Fruit fly (Drosophila melanogaster) whole organism, pupa: ENCODE results near the gene CG11562.

ENCODE experiments used
- CG10348 ChIP-seq: fragments of 200-800 bp; sonication (Bioruptor generic); IDR thresholded peaks from 2 replicates; pipeline ENCODE4 v1.3.6; 2022; ENCODE audit warnings: missing biosample characterization, missing genetic modification characterization
- CG13204 ChIP-seq: fragments of 200-800 bp; sonication (Bioruptor generic); optimal IDR thresholded peaks from 2 replicates; lab custom pipeline; 2018; ENCODE audit warnings: missing biosample characterization, mild to moderate bottlenecking, missing genetic modification characterization, moderate library complexity
- CG14655 ChIP-seq: fragments of 200-800 bp; sonication (Bioruptor generic); optimal IDR thresholded peaks from 3 replicates; lab custom pipeline; 2017; ENCODE audit warnings: mild to moderate bottlenecking, missing biosample characterization, missing genetic modification reagents, missing genetic modification characterization
- CG34367 ChIP-seq: fragments of 200-800 bp; sonication (Bioruptor generic); optimal IDR thresholded peaks from 2 replicates; lab custom pipeline; 2018; ENCODE audit warnings: missing biosample characterization, mild to moderate bottlenecking, missing genetic modification characterization
- CG8159 ChIP-seq: fragments of 200-800 bp; sonication (Bioruptor generic); optimal IDR thresholded peaks from 3 replicates; lab custom pipeline; 2018; ENCODE audit warnings: missing biosample characterization, mild to moderate bottlenecking, missing genetic modification characterization, moderate library complexity
- CG9948 ChIP-seq: fragments of 200-800 bp; sonication (Bioruptor generic); optimal IDR thresholded peaks from 2 replicates; lab custom pipeline; 2018; ENCODE audit warnings: missing biosample characterization, mild to moderate bottlenecking, missing genetic modification characterization, moderate library complexity
- EcR ChIP-seq: fragments of 200-800 bp; sonication (Bioruptor generic); optimal IDR thresholded peaks from 3 replicates; lab custom pipeline; 2019; ENCODE audit warnings: missing biosample characterization, missing genetic modification characterization, mild to moderate bottlenecking, moderate library complexity, missing genetic modification reagents
- Ets98B ChIP-seq: fragments of 200-800 bp; sonication (Bioruptor generic); IDR thresholded peaks from 2 replicates; pipeline ENCODE4 v1.3.6; 2022; ENCODE audit warnings: missing biosample characterization, missing genetic modification characterization
- Pif1A ChIP-seq: fragments of 200-800 bp; sonication (Bioruptor generic); optimal IDR thresholded peaks from 3 replicates; lab custom pipeline; 2016; ENCODE audit warnings: missing biosample characterization, missing genetic modification characterization
- Pif1B ChIP-seq: fragments of 200-800 bp; sonication (Bioruptor generic); optimal IDR thresholded peaks from 3 replicates; lab custom pipeline; 2016; ENCODE audit warnings: missing biosample characterization, missing genetic modification characterization
- rn ChIP-seq: fragments of 200-800 bp; sonication (Bioruptor generic); IDR thresholded peaks from 2 replicates; pipeline ENCODE4 v1.3.6; 2022; ENCODE audit warnings: missing biosample characterization, missing genetic modification characterization

DNA sequence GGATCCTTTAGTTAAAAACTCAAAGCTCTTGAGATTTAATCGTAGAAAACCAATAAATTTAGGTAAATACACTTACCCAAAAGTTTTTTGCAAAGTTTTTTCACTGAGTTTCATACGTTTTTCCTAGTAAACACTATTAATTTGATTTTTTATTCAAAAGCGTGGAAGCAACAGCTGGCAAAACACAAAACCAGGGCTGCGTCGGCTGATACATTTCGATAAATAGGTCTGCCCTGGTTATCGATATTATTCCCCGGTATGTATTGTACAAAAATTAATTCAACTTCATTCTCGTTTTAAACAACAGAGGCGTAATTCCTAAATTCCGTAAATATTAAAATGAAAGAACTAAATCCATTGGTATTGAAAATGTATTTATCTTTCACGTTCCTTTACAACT lies 20.7 kb upstream of the CG11562 start, which contains the start of gene Dus1:
- TF ChIP-seq CG34367 (no peak), CG9948 (tag; lab: Kevin White, UChicago) (no peak), Ets98B (no peak), EcR (GFP tag; lab: Kevin White, UChicago) (no peak), rn (GFP tag; lab: Robert Waterston, UW) (no peak), CG14655 (GFP tag; lab: Kevin White, UChicago) (no peak), CG13204 (GFP tag; lab: Kevin White, UChicago) (no peak), Pif1A (GFP tag; lab: Kevin White, UChicago) (no peak), Pif1B (no peak), CG8159 (tag; lab: Kevin White, UChicago) (no peak), CG10348 (GFP tag; lab: Robert Waterston, UW) (no peak)
